Worm (Caenorhabditis elegans): ENCODE data around the gene F59E12.1.

Gene F59E12.1

DNA sequence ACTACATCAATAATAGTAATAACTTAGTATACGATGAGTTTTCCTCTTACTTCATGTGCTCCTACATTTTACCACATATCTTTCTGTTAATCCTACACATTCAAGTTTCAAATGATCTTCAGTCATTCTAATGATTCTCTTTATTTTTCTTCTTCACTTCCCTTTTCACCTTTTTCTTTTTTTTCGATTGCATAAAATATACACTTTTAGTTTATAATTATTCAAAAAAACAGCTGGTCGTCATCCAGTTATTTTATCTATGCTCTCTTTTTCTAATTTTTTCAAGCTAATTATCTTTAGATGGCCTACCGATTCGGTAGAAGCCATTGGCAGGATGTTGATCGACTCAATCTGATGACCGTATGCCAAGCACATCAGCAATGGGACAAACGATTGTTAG, at the start of gene F59E12.1:
Gene F59E12.1, plus strand, starts transcription at position 301 of the 400 bp plus-strand sequence.
- TF ChIP-seq nhr-43 (tag; optimal IDR thresholded peaks at IDR 0.05; ENCODE audit: poor library complexity, severe bottlenecking): no peak
- no peak for TF ChIP-seq pha-4 (tag; optimal IDR thresholded peaks at IDR 0.05)
- no peak for TF ChIP-seq elt-1 (tag; optimal IDR thresholded peaks at IDR 0.05)
- no peak for TF ChIP-seq lsy-12 (tag; optimal IDR thresholded peaks at IDR 0.05)
- TF ChIP-seq lin-39 (tag; optimal IDR thresholded peaks at IDR 0.05): no peak
- TF ChIP-seq sea-2 (GFP tag; optimal IDR thresholded peaks at IDR 0.05): no peak
- no peak for TF ChIP-seq lin-15B (tag; optimal IDR thresholded peaks at IDR 0.05)
- TF ChIP-seq tbx-2 (tag; optimal IDR thresholded peaks at IDR 0.05): no peak
- no peak for TF ChIP-seq nhr-76 (tag; optimal IDR thresholded peaks at IDR 0.05)

DNA sequence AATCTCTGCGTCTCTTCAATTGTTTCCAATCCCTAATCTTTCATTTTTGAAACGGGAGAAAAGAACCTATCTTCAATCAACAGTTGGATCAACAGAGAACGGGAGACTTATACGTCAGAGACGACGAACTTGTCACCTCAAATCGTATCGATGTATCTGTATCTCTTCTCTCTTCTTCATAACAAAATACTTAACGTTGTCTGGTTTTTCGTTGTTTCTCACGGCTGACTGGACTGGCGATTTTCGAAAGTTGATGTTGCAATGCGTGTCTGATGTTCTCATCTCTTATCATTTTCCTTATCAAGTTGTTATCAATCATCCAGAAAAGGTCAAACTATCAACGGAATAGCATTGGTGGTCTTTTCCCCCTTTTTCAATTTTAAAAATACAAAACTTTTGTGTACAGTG, 48.8 kb upstream of the F59E12.1 start:
- peak; percentile 85 for TF ChIP-seq nhr-25 (tag; optimal IDR thresholded peaks at IDR 0.05)
- TF ChIP-seq eor-1 (tag; optimal IDR thresholded peaks at IDR 0.05): no peak
- peak; percentile 48 for TF ChIP-seq nhr-76 (tag; optimal IDR thresholded peaks at IDR 0.05)
- no peak for TF ChIP-seq ceh-16 (tag; optimal IDR thresholded peaks at IDR 0.05)
- peak; percentile 39 for TF ChIP-seq tbx-2 (tag; optimal IDR thresholded peaks at IDR 0.05)
- TF ChIP-seq mdl-1 (tag; optimal IDR thresholded peaks at IDR 0.05): peak; percentile 23
- peak; percentile 22 for TF ChIP-seq nhr-77 (tag; optimal IDR thresholded peaks at IDR 0.05)
- peak; percentile 94 for TF ChIP-seq nhr-23 (tag; optimal IDR thresholded peaks at IDR 0.05)
- TF ChIP-seq nhr-43 (tag; optimal IDR thresholded peaks at IDR 0.05; ENCODE audit: poor library complexity, severe bottlenecking): peak; percentile 90
- TF ChIP-seq egl-27 (tag; optimal IDR thresholded peaks at IDR 0.05): no peak
- peak; percentile 72 for TF ChIP-seq elt-1 (tag; optimal IDR thresholded peaks at IDR 0.05)
- TF ChIP-seq lsy-12 (tag; optimal IDR thresholded peaks at IDR 0.05): peak; percentile 5
- TF ChIP-seq R02D3.7 (tag; optimal IDR thresholded peaks at IDR 0.05): peak; percentile 40
- peak; percentile 93 to 96 (median 93) for TF ChIP-seq elt-3 (tag; optimal IDR thresholded peaks at IDR 0.05)
- TF ChIP-seq elt-2 (tag; optimal IDR thresholded peaks at IDR 0.05): peak; percentile 89
- TF ChIP-seq unc-62 (GFP tag; optimal IDR thresholded peaks at IDR 0.05): peak; percentile 93
- no peak for TF ChIP-seq hmg-11 (tag; optimal IDR thresholded peaks at IDR 0.05)
- no peak for TF ChIP-seq snpc-4 (tag; optimal IDR thresholded peaks at IDR 0.05)
- TF ChIP-seq nhr-12 (tag; optimal IDR thresholded peaks at IDR 0.05): no peak
- TF ChIP-seq ceh-28 (tag; optimal IDR thresholded peaks at IDR 0.05): peak; percentile 80

DNA sequence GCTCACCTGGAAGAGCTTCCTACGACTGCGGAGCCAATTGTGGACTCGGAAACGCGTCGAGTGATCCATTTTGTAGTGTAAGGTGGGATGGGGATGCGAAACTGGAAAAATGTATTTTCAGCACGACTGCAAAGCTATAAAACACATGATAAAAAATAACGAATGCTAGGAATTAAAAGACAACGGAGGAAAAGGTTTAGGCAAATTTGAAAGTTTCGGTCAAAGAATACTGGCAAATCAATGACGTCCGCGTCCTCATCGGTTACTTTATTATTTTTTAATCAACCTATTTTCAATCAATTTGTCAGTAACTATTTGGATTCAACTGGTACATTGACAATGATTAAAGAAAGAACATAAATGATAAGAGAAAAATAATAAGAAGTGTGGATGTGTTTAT, 46.6 kb upstream of the F59E12.1 start, which contains the start of gene C17G10.7:
Gene C17G10.7, minus strand, starts transcription at position 101 of the 400 bp plus-strand sequence.
- TF ChIP-seq nfya-1 (tag; optimal IDR thresholded peaks at IDR 0.05; ENCODE audit: insufficient read depth) (no peak), pqm-1 (tag; optimal IDR thresholded peaks at IDR 0.05) (no peak), aly-2 (tag; optimal IDR thresholded peaks at IDR 0.05) (no peak), R02D3.7 (tag; optimal IDR thresholded peaks at IDR 0.05) (no peak), elt-1 (tag; optimal IDR thresholded peaks at IDR 0.05) (no peak), nhr-23 (tag; optimal IDR thresholded peaks at IDR 0.05) (no peak), lsy-12 (tag; optimal IDR thresholded peaks at IDR 0.05) (no peak), nhr-67 (tag; optimal IDR thresholded peaks at IDR 0.05) (no peak), ztf-4 (tag; optimal IDR thresholded peaks at IDR 0.05) (no peak)

DNA sequence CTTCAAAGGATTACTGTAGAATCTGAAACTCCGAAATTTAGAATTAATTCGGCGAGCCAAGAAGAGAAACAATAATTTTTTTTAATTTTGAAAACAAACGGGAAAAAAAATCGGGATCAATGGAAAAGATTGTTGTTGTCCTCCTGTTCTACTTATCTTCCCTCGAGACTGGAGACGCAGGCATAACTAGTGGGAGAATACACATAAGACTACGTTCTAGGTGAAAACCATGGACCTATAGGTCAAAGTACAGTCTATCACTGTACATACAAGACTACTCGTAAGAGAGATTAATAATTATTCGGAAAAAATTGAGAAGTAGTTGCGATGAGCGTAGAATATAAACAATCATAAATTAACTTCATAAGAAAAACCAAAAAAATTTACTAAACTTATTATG, 35.0 kb upstream of the F59E12.1 start, which contains the start of gene dhs-6:
Gene dhs-6, minus strand, starts transcription at position 22 of the 400 bp plus-strand sequence.
- no peak for TF ChIP-seq skn-1 (tag; optimal IDR thresholded peaks at IDR 0.05)
- TF ChIP-seq unc-39 (tag; optimal IDR thresholded peaks at IDR 0.05): no peak
- TF ChIP-seq zag-1 (tag; optimal IDR thresholded peaks at IDR 0.05): no peak
- TF ChIP-seq elt-1 (tag; optimal IDR thresholded peaks at IDR 0.05): no peak
- no peak for TF ChIP-seq unc-62 (GFP tag; optimal IDR thresholded peaks at IDR 0.05)
- no peak for TF ChIP-seq nhr-67 (tag; optimal IDR thresholded peaks at IDR 0.05)
- no peak for TF ChIP-seq sea-2 (GFP tag; optimal IDR thresholded peaks at IDR 0.05)
- TF ChIP-seq ceh-28 (tag; optimal IDR thresholded peaks at IDR 0.05): peak; percentile 8
- no peak for TF ChIP-seq egl-5 (tag; optimal IDR thresholded peaks at IDR 0.05)
- TF ChIP-seq nhr-23 (tag; optimal IDR thresholded peaks at IDR 0.05): peak; percentile 48
- no peak for TF ChIP-seq ceh-16 (tag; optimal IDR thresholded peaks at IDR 0.05)
- TF ChIP-seq ceh-82 (tag; optimal IDR thresholded peaks at IDR 0.05): no peak
- TF ChIP-seq mdl-1 (tag; optimal IDR thresholded peaks at IDR 0.05): no peak
- no peak for TF ChIP-seq lin-15B (tag; optimal IDR thresholded peaks at IDR 0.05)
- TF ChIP-seq snpc-4 (tag; optimal IDR thresholded peaks at IDR 0.05): no peak
- no peak for TF ChIP-seq jun-1 (tag; optimal IDR thresholded peaks at IDR 0.05)
- no peak for TF ChIP-seq ceh-9 (tag; optimal IDR thresholded peaks at IDR 0.05)
- no peak for TF ChIP-seq daf-12 (tag; optimal IDR thresholded peaks at IDR 0.05)
- no peak for TF ChIP-seq nhr-11 (tag; optimal IDR thresholded peaks at IDR 0.05)
- TF ChIP-seq eor-1 (tag; optimal IDR thresholded peaks at IDR 0.05): no peak
- TF ChIP-seq nhr-12 (tag; optimal IDR thresholded peaks at IDR 0.05): no peak
- no peak for TF ChIP-seq tbx-2 (tag; optimal IDR thresholded peaks at IDR 0.05)
- no peak for TF ChIP-seq lin-39 (tag; optimal IDR thresholded peaks at IDR 0.05)
- TF ChIP-seq ztf-11 (tag; optimal IDR thresholded peaks at IDR 0.05): no peak
- no peak for TF ChIP-seq ama-1 (optimal IDR thresholded peaks at IDR 0.05)
- TF ChIP-seq elt-2 (tag; optimal IDR thresholded peaks at IDR 0.05): peak; percentile 71
- no peak for TF ChIP-seq pqm-1 (tag; optimal IDR thresholded peaks at IDR 0.05)
- TF ChIP-seq aly-2 (tag; optimal IDR thresholded peaks at IDR 0.05): no peak
- no peak for TF ChIP-seq fkh-10 (GFP tag; optimal IDR thresholded peaks at IDR 0.05)
- TF ChIP-seq nfya-1 (tag; optimal IDR thresholded peaks at IDR 0.05; ENCODE audit: insufficient read depth): peak; percentile 9
- TF ChIP-seq nhr-237 (tag; optimal IDR thresholded peaks at IDR 0.05): no peak
- no peak for TF ChIP-seq nhr-77 (tag; optimal IDR thresholded peaks at IDR 0.05)
- TF ChIP-seq mml-1 (tag; optimal IDR thresholded peaks at IDR 0.05): no peak
- TF ChIP-seq hmg-11 (tag; optimal IDR thresholded peaks at IDR 0.05): no peak
- TF ChIP-seq nhr-28 (tag; optimal IDR thresholded peaks at IDR 0.05): no peak
- no peak for TF ChIP-seq fos-1 (tag; optimal IDR thresholded peaks at IDR 0.05)

Measured in whole organism, L3 larva.